Worm (Caenorhabditis elegans): ENCODE measurements around the gene F31E8.5.

ce11 chrII:6832695-6833389 is 25.8 kb upstream of the F31E8.5 start:
- TF ChIP-seq ccch-3 (GFP tag; optimal IDR thresholded peaks at IDR 0.05) (no peak), nhr-179 (tag; optimal IDR thresholded peaks at IDR 0.05) (no peak), zfh-2 (GFP tag; conservative IDR thresholded peaks at IDR 0.05) (peak; percentile 50; the same call in 1 of the 2 replicates), dpl-1 (GFP tag; optimal IDR thresholded peaks at IDR 0.05) (no peak), Y53F4B.3 (GFP tag; IDR thresholded peaks at IDR 0.05) (no peak), C17E4.6 (GFP tag; IDR thresholded peaks at IDR 0.05) (no peak), ceh-27 (GFP tag; optimal IDR thresholded peaks at IDR 0.05) (no peak), unc-130 (GFP tag; optimal IDR thresholded peaks at IDR 0.05) (no peak)
